Worm (Caenorhabditis elegans): Measurements from ENCODE around the gene cin-4.

DNA sequence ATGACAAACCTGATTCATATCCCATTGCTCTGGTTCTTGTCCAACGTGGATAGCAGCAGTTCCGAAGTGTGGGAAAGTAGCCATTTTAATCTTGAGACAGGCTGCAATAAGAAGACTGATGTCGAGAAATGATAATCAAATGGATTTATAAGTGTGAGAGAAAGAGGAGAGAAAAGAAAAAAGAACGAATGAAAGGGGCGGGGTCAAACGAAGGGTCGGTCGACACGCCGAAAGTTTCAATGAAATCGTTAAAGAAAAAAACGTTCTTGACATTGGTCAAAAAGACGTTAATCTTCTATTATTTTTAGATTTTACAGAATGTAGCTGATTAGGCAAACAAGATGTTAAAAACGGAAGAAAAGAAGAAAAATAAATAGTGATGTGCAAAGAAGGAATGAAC lies 19.8 kb downstream of the cin-4 start, which contains the start of gene cth-2:
- no peak for TF ChIP-seq unc-62 (GFP tag; optimal IDR thresholded peaks at IDR 0.05)
- TF ChIP-seq elt-2 (tag; optimal IDR thresholded peaks at IDR 0.05), result no peak
- no peak for TF ChIP-seq xbp-1 (tag; optimal IDR thresholded peaks at IDR 0.05)
- TF ChIP-seq ceh-88 (GFP tag; IDR thresholded peaks at IDR 0.05), result no peak
- TF ChIP-seq unc-130 (tag; optimal IDR thresholded peaks at IDR 0.05), result no peak
- TF ChIP-seq lir-3 (tag; optimal IDR thresholded peaks at IDR 0.05; ENCODE audit: poor library complexity), result no peak
- TF ChIP-seq nhr-77 (tag; optimal IDR thresholded peaks at IDR 0.05), result no peak
